Worm (Caenorhabditis elegans) whole organism, midembryonic: ENCODE data around the gene K08F4.5.

Experiments
- T22C8.4 ChIP-seq: fragments of 200-800 bp; sonication (Bioruptor generic); IDR thresholded peaks from 2 replicates; pipeline ENCODE4 v1.3.6; 2022; ENCODE audit warnings: missing genetic modification characterization, missing compliant biosample characterization
- cog-1 ChIP-seq: sonication (generic microtip); optimal IDR thresholded peaks from 2 replicates; lab custom pipeline; 2016; ENCODE audit warnings: missing genetic modification characterization, missing compliant biosample characterization
- flt-1 ChIP-seq: fragments of 200-800 bp; sonication (Bioruptor generic); IDR thresholded peaks from 2 replicates; pipeline ENCODE4 v1.3.6; 2022; ENCODE audit warnings: missing genetic modification characterization, missing compliant biosample characterization
- klf-2 ChIP-seq: fragments of 200-800 bp; sonication (Bioruptor generic); conservative IDR thresholded peaks from 2 replicates; pipeline ENCODE4 v1.3.6; 2022; ENCODE audit warnings: missing genetic modification reagents, missing genetic modification characterization, missing compliant biosample characterization
- med-1 ChIP-seq: sonication (generic microtip); optimal IDR thresholded peaks from 2 replicates; lab custom pipeline; 2017; ENCODE audit warnings: missing genetic modification characterization, mild to moderate bottlenecking, missing compliant biosample characterization, antibody characterized with exemption, missing genetic modification reagents; ENCODE audit not compliant: insufficient read depth
- ref-1 ChIP-seq: fragments of 200-800 bp; sonication (Bioruptor generic); conservative IDR thresholded peaks from 2 replicates; pipeline ENCODE4 v1.3.6; 2022; ENCODE audit warnings: missing genetic modification reagents, missing genetic modification characterization, missing compliant biosample characterization
- tab-1 ChIP-seq: fragments of 200-800 bp; sonication (Bioruptor generic); IDR thresholded peaks from 2 replicates; pipeline ENCODE4 v1.3.6; 2022; ENCODE audit warnings: missing genetic modification characterization, missing compliant biosample characterization
- ztf-23 ChIP-seq: fragments of 200-800 bp; sonication (Bioruptor generic); IDR thresholded peaks from 2 replicates; pipeline ENCODE4 v1.3.6; 2022; ENCODE audit warnings: missing genetic modification reagents, missing genetic modification characterization, missing compliant biosample characterization
- ztf-29 ChIP-seq: fragments of 200-800 bp; sonication (Bioruptor generic); IDR thresholded peaks from 2 replicates; pipeline ENCODE4 v1.3.6; 2022; ENCODE audit warnings: missing genetic modification reagents, missing genetic modification characterization, missing compliant biosample characterization

K08F4.5 gene

DNA sequence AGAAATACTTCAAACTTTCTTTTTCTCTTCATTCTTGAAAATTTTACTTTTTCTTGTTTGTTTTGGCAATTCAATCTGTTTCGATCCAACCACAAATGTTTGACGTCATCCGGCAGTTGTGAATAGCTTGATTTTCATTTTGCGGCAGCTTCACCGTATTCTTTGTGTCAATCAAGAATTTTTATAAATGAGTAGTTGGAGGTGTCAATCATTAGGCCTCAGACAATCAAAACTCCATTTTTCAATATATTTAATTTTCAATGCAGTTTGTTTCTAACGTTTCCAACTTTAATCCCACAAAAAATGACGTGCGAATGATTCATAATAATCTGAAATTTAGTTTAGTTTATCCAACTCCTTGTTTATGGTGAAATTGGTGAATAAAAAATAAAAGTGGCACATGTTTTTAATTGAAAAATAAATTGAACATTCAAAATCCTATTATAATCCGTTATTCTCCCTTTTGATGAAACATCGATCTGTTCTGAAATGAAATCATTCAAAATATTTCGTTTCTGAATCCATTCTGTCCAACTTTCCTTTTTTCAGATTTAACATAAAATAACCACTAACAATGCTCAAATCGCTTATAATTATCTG lies 21.9 kb upstream of the K08F4.5 start, which contains the start of gene ttr-53:
Gene ttr-53 (plus strand): TSS at position 550 of the 600 bp plus-strand sequence.
- TF ChIP-seq med-1 (GFP tag; lab: Kevin White, UChicago) (no peak), cog-1 (tag; lab: Kevin White, UChicago) (no peak), T22C8.4 (GFP tag; lab: Robert Waterston, UW) (no peak), flt-1 (GFP tag; lab: Robert Waterston, UW) (no peak), tab-1 (GFP tag; lab: Robert Waterston, UW) (no peak)

DNA sequence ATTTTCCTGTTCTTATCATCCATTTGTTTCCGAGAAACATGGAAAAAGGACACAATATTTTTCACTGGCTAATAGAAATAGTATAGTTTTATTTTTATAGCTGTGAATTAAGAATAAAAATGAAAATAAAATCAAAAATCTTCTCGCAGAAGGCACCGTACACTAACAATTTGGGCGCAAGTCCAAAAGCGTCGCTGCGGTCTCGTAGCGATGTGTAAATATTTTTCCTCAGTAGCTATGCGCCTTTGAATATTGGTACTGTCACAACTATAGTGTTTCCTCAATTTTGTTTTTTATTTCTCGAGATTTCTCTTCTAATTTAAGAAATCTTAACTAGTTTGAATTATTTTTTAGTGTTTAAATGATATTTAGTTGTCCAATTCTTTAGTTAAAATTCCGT lies 21.3 kb upstream of the K08F4.5 start:
- TF ChIP-seq ztf-29 (GFP tag; lab: Robert Waterston, UW): no peak
- no peak for TF ChIP-seq cog-1 (tag; lab: Kevin White, UChicago)
- no peak for TF ChIP-seq klf-2 (GFP tag; lab: Robert Waterston, UW)
- TF ChIP-seq med-1 (GFP tag; lab: Kevin White, UChicago): no peak

DNA sequence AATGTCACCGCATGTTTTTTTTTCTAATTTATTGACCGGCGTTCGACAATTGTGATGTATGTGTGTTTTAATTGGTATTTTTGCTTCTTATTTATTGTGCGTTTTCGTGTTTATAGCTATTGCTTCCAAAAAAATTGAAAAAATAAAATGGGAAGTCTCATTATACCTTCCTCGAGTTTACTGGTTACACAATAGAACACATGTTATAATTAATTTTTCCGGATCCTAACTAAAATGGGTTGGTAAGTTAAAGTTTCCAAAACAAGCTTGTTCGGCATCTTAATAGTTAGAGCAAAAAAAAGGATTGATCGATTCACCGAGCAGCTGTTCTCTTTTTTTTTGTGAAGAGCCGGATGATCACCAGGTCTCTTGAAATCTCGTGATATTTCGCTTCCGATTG lies 19.8 kb upstream of the K08F4.5 start, which contains the start of gene ttr-54:
Gene ttr-54 (plus strand): TSS at position 301 of the 400 bp plus-strand sequence.
- TF ChIP-seq ref-1 (no peak), med-1 (GFP tag; lab: Kevin White, UChicago) (no peak), tab-1 (GFP tag; lab: Robert Waterston, UW) (no peak), flt-1 (GFP tag; lab: Robert Waterston, UW) (no peak), ztf-23 (GFP tag; lab: Robert Waterston, UW) (no peak), cog-1 (tag; lab: Kevin White, UChicago) (no peak), klf-2 (GFP tag; lab: Robert Waterston, UW) (no peak), ztf-29 (GFP tag; lab: Robert Waterston, UW) (no peak), T22C8.4 (GFP tag; lab: Robert Waterston, UW) (no peak)

ce11 chrIV:10153479-10153878 lies 17.8 kb upstream of the K08F4.5 start:
- TF ChIP-seq med-1 (GFP tag; lab: Kevin White, UChicago) (no peak), ref-1 (no peak), flt-1 (GFP tag; lab: Robert Waterston, UW) (no peak), T22C8.4 (GFP tag; lab: Robert Waterston, UW) (no peak), klf-2 (GFP tag; lab: Robert Waterston, UW) (no peak), tab-1 (GFP tag; lab: Robert Waterston, UW) (no peak), ztf-23 (GFP tag; lab: Robert Waterston, UW) (no peak), cog-1 (tag; lab: Kevin White, UChicago) (no peak), ztf-29 (GFP tag; lab: Robert Waterston, UW) (no peak)

- TF ChIP-seq cog-1 (tag; lab: Kevin White, UChicago) (no peak), T22C8.4 (GFP tag; lab: Robert Waterston, UW) (no peak), ref-1 (no peak), tab-1 (GFP tag; lab: Robert Waterston, UW) (no peak), klf-2 (GFP tag; lab: Robert Waterston, UW) (no peak), flt-1 (GFP tag; lab: Robert Waterston, UW) (no peak), ztf-29 (GFP tag; lab: Robert Waterston, UW) (no peak), ztf-23 (GFP tag; lab: Robert Waterston, UW) (no peak), med-1 (GFP tag; lab: Kevin White, UChicago) (no peak)
Observed at ce11 chrIV:10151439-10151997, 15.8 kb upstream of the K08F4.5 start, which contains the start of gene copg-1. copg-1 (plus strand) TSS chrIV:10151947.

ce11 chrIV:10150552-10151004 lies 14.9 kb upstream of the K08F4.5 start, which contains the start of gene tsp-12:
tsp-12 (minus strand) TSS chrIV:10150602.
- TF ChIP-seq T22C8.4 (GFP tag; lab: Robert Waterston, UW) (no peak), tab-1 (GFP tag; lab: Robert Waterston, UW) (no peak), klf-2 (GFP tag; lab: Robert Waterston, UW) (no peak), ref-1 (no peak), med-1 (GFP tag; lab: Kevin White, UChicago) (no peak), cog-1 (tag; lab: Kevin White, UChicago) (no peak), ztf-29 (GFP tag; lab: Robert Waterston, UW) (no peak), ztf-23 (GFP tag; lab: Robert Waterston, UW) (no peak)

DNA sequence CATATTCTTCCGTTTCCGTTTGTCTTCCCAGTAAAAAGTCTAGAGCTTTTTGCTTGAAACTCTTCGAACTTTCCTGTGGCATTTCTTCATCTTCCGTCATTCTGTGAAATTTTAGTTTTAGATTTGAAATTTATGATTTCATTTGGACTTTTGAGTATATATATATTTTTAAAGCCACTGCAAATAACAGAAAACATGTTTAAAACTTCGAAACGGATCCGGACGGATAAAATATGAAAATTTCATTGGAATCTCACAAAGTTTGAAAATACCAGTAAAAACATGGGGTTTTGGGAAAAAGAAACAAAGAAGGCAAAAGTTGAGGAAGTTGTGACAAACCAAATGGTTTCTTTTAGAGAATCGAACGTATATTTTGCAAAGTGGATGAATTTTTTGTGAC lies 13.2 kb upstream of the K08F4.5 start, which contains the start of gene pigs-1:
Gene pigs-1 (minus strand): TSS at position 101 of the 400 bp plus-strand sequence.
- TF ChIP-seq med-1 (GFP tag; lab: Kevin White, UChicago) (no peak), ref-1 (no peak), ztf-29 (GFP tag; lab: Robert Waterston, UW) (no peak), klf-2 (GFP tag; lab: Robert Waterston, UW) (no peak), flt-1 (GFP tag; lab: Robert Waterston, UW) (no peak), ztf-23 (GFP tag; lab: Robert Waterston, UW) (no peak), cog-1 (tag; lab: Kevin White, UChicago) (no peak), tab-1 (GFP tag; lab: Robert Waterston, UW) (no peak), T22C8.4 (GFP tag; lab: Robert Waterston, UW) (no peak)

DNA sequence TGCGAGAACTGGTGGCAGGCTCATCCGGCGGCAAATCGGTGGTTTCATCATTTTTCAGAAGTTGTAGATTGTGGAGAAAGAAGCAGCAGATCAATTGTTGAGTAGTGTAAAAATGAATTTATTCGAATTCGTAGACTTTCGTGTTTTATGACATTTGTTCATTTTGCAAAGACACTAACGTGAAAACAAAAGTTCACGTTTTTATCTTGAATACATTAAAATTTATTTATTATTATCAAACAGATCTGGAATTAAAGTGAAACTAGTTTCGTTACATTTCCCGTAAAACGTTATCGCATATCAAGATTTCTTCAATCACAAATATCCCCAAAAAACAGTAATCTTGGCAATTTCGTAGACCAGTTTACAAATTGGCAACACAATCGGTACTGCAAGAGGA lies 11.2 kb upstream of the K08F4.5 start, which contains the start of gene T14G10.8:
Gene T14G10.8 (minus strand): TSS at position 101 of the 400 bp plus-strand sequence.
- no peak for TF ChIP-seq tab-1 (GFP tag; lab: Robert Waterston, UW)
- no peak for TF ChIP-seq cog-1 (tag; lab: Kevin White, UChicago)
- no peak for TF ChIP-seq ztf-23 (GFP tag; lab: Robert Waterston, UW)

ce11 chrIV:10144909-10145308 lies 9.2 kb upstream of the K08F4.5 start:
- TF ChIP-seq ztf-23 (GFP tag; lab: Robert Waterston, UW) (no peak), klf-2 (GFP tag; lab: Robert Waterston, UW) (no peak), cog-1 (tag; lab: Kevin White, UChicago) (no peak), ztf-29 (GFP tag; lab: Robert Waterston, UW) (no peak), med-1 (GFP tag; lab: Kevin White, UChicago) (no peak), flt-1 (GFP tag; lab: Robert Waterston, UW) (no peak), ref-1 (no peak)
